Fruit fly (Drosophila melanogaster): ENCODE results near the gene CG31441.
A peak's percentile ranks its signal among the peaks of the same experiment; 100 is the strongest.

CG31441 gene

DNA sequence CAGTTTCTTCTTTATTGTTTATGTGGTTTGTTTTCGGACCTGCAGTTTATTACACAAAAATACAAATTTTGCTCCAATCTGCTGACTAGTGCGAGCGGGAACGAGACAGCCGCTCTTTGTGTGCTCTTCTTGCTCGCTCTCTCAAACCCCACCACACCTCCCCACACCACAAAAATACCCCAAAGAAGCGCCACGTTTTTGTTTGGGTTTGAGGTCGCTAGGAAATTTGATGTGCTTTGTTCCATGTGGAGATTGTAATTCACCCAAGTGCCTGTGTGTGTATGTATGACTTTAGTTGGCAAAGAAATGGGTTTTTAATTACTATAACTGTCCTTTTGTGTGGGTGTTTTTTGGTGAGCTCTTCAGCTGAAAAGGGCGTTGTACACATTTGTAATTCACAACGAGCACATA, 38.0 kb upstream of the CG31441 start (continued):
- TF ChIP-seq Ets97D (GFP tag; optimal IDR thresholded peaks at IDR 0.05) = no peak
- TF ChIP-seq Fer3 (tag; optimal IDR thresholded peaks at IDR 0.05) = peak; percentile 12
- no peak for TF ChIP-seq YL-1 (GFP tag; optimal IDR thresholded peaks at IDR 0.05)
- no peak for TF ChIP-seq Hr51 (GFP tag; optimal IDR thresholded peaks at IDR 0.05)
- TF ChIP-seq chm (GFP tag; IDR thresholded peaks at IDR 0.05) = no peak
- no peak for TF ChIP-seq maf-S (GFP tag; optimal IDR thresholded peaks at IDR 0.05)
- TF ChIP-seq grau (tag; optimal IDR thresholded peaks at IDR 0.05) = peak; percentile 15
- no peak for TF ChIP-seq Fer1 (GFP tag; optimal IDR thresholded peaks at IDR 0.05)
- TF ChIP-seq ATbp (GFP tag; optimal IDR thresholded peaks at IDR 0.05) = no peak
- TF ChIP-seq corto (GFP tag; optimal IDR thresholded peaks at IDR 0.05) = no peak
- no peak for TF ChIP-seq jigr1 (GFP tag; IDR thresholded peaks at IDR 0.05)
- TF ChIP-seq dpn (GFP tag; optimal IDR thresholded peaks at IDR 0.05) = peak; percentile 19 to 27
- no peak for TF ChIP-seq pfk (GFP tag; optimal IDR thresholded peaks at IDR 0.05)
- no peak for TF ChIP-seq Dek (tag; optimal IDR thresholded peaks at IDR 0.05)
- TF ChIP-seq Xbp1 (GFP tag; optimal IDR thresholded peaks at IDR 0.05) = peak; percentile 23
- TF ChIP-seq Scr (GFP tag; IDR thresholded peaks at IDR 0.05; ENCODE audit: partially characterized antibody) = no peak
- TF ChIP-seq esg (GFP tag; conservative IDR thresholded peaks at IDR 0.05) = no peak
- TF ChIP-seq CG12942 (GFP tag; optimal IDR thresholded peaks at IDR 0.05) = no peak
- TF ChIP-seq psq (GFP tag; optimal IDR thresholded peaks at IDR 0.05) = no peak
- TF ChIP-seq run (tag; optimal IDR thresholded peaks at IDR 0.05) = peak; percentile 53
- no peak for TF ChIP-seq Awh (GFP tag; IDR thresholded peaks at IDR 0.05)
- TF ChIP-seq CG32772 (GFP tag; IDR thresholded peaks at IDR 0.05) = no peak
- no peak for TF ChIP-seq CG9727 (GFP tag; optimal IDR thresholded peaks at IDR 0.05)
- TF ChIP-seq fd3F (GFP tag; optimal IDR thresholded peaks at IDR 0.05) = no peak
- no peak for TF ChIP-seq CG7928 (GFP tag; optimal IDR thresholded peaks at IDR 0.05)
- TF ChIP-seq rib (GFP tag; IDR thresholded peaks at IDR 0.05) = peak; percentile 52; the same call in 1 of the 2 replicates
- TF ChIP-seq CG2199 (GFP tag; IDR thresholded peaks at IDR 0.05) = peak; percentile 67; the same call in 1 of the 3 replicates
- no peak for TF ChIP-seq zf30C (GFP tag; optimal IDR thresholded peaks at IDR 0.05)
- TF ChIP-seq CG8359 (GFP tag; optimal IDR thresholded peaks at IDR 0.05; ENCODE audit: borderline replicate concordance) = no peak
- no peak for TF ChIP-seq CG17361 (GFP tag; IDR thresholded peaks at IDR 0.05)
- no peak for TF ChIP-seq CG10209 (GFP tag; optimal IDR thresholded peaks at IDR 0.05)
- TF ChIP-seq CG4282 (GFP tag; optimal IDR thresholded peaks at IDR 0.05) = no peak
- TF ChIP-seq CG1832 (GFP tag; optimal IDR thresholded peaks at IDR 0.05) = peak; percentile 76
- peak; percentile 43 for TF ChIP-seq CG13894 (tag; optimal IDR thresholded peaks at IDR 0.05)
- TF ChIP-seq mam (GFP tag; optimal IDR thresholded peaks at IDR 0.05) = no peak
- no peak for TF ChIP-seq CG8765 (GFP tag; IDR thresholded peaks at IDR 0.05)
- 0 out of 3 replicates have a peak, but pooled peaks have one; percentile 23 for TF ChIP-seq CG6175 (GFP tag; IDR thresholded peaks at IDR 0.05)
- TF ChIP-seq CG12236 (GFP tag; optimal IDR thresholded peaks at IDR 0.05) = no peak
- peak; percentile 54 for TF ChIP-seq ftz-f1 (GFP tag; optimal IDR thresholded peaks at IDR 0.05)
- no peak for TF ChIP-seq zen (tag; optimal IDR thresholded peaks at IDR 0.05)
- TF ChIP-seq CG5180 (GFP tag; optimal IDR thresholded peaks at IDR 0.05) = peak; percentile 97
- TF ChIP-seq NK7.1 (GFP tag; optimal IDR thresholded peaks at IDR 0.05) = no peak
- no peak for TF ChIP-seq en (GFP tag; optimal IDR thresholded peaks at IDR 0.05)
- no peak for TF ChIP-seq danr (GFP tag; IDR thresholded peaks at IDR 0.05)
- no peak for TF ChIP-seq Tbp (GFP tag; optimal IDR thresholded peaks at IDR 0.05)
- TF ChIP-seq NfI (GFP tag; optimal IDR thresholded peaks at IDR 0.05) = no peak
- no peak for TF ChIP-seq kni (GFP tag; optimal IDR thresholded peaks at IDR 0.05)
- peak; percentile 87; the same call in 1 of the 4 replicates for TF ChIP-seq chinmo (GFP tag; IDR thresholded peaks at IDR 0.05; ENCODE audit: partially characterized antibody)
- no peak for TF ChIP-seq slou (GFP tag; optimal IDR thresholded peaks at IDR 0.05)
- TF ChIP-seq nom (GFP tag; optimal IDR thresholded peaks at IDR 0.05) = no peak
- no peak for TF ChIP-seq Gug (GFP tag; IDR thresholded peaks at IDR 0.05)

Measured in whole organism, embryonic.